Worm (Caenorhabditis elegans) whole organism, early embryonic: ENCODE data around the gene F13E6.2.
A peak's percentile ranks its signal among the peaks of the same experiment; 100 is the strongest.

Experiments used
- B0310.2 ChIP-seq: sonication (generic microtip); optimal IDR thresholded peaks from 2 replicates; lab custom pipeline; 2016; ENCODE audit warnings: mild to moderate bottlenecking, missing genetic modification characterization, missing compliant biosample characterization
- F13C5.2 ChIP-seq: sonication (generic microtip); optimal IDR thresholded peaks from 2 replicates; lab custom pipeline; 2017; ENCODE audit warnings: mild to moderate bottlenecking, missing genetic modification characterization, inconsistent platforms, missing compliant biosample characterization
- aly-1 ChIP-seq: sonication (generic microtip); optimal IDR thresholded peaks from 2 replicates; lab custom pipeline; 2016; ENCODE audit warnings: missing genetic modification characterization, missing compliant biosample characterization
- ama-1 ChIP-seq: fragments of 150-350 bp; optimal IDR thresholded peaks from 2 replicates; lab custom pipeline; 2014
- ceh-13 ChIP-seq: fragments of 200-800 bp; sonication (Bioruptor generic); optimal IDR thresholded peaks from 2 replicates; lab custom pipeline; 2018; ENCODE audit warnings: mild to moderate bottlenecking, missing genetic modification characterization, missing compliant biosample characterization
- ceh-36 ChIP-seq: sonication (generic microtip); optimal IDR thresholded peaks from 2 replicates; lab custom pipeline; 2016; ENCODE audit warnings: missing genetic modification characterization, inconsistent platforms, missing compliant biosample characterization
- ets-7 ChIP-seq: sonication (generic microtip); optimal IDR thresholded peaks from 2 replicates; lab custom pipeline; 2016; ENCODE audit warnings: missing genotype, missing genetic modification characterization, missing compliant biosample characterization
- flt-1 ChIP-seq: fragments of 200-800 bp; sonication (Bioruptor generic); IDR thresholded peaks from 2 replicates; pipeline ENCODE4 v1.3.6; 2022; ENCODE audit warnings: missing genetic modification characterization, missing compliant biosample characterization
- hmbx-1 ChIP-seq: sonication (generic microtip); optimal IDR thresholded peaks from 2 replicates; lab custom pipeline; 2016; ENCODE audit warnings: mild to moderate bottlenecking, missing genetic modification characterization, missing compliant biosample characterization
- hmg-4 ChIP-seq: fragments of 200-800 bp; sonication (Bioruptor generic); optimal IDR thresholded peaks from 2 replicates; lab custom pipeline; 2018; ENCODE audit warnings: mild to moderate bottlenecking, missing genetic modification characterization, missing compliant biosample characterization
- hnd-1 ChIP-seq: sonication (generic microtip); optimal IDR thresholded peaks from 2 replicates; lab custom pipeline; 2016; ENCODE audit warnings: missing genetic modification characterization, missing compliant biosample characterization
- pes-1 ChIP-seq: fragments of 200-800 bp; sonication (Bioruptor generic); IDR thresholded peaks from 2 replicates; pipeline ENCODE4 v1.3.6; 2022; ENCODE audit warnings: missing genetic modification reagents, missing genetic modification characterization, missing compliant biosample characterization
- scrt-1 ChIP-seq: fragments of 200-800 bp; sonication (Bioruptor generic); IDR thresholded peaks from 2 replicates; pipeline ENCODE4 v1.3.6; 2022; ENCODE audit warnings: missing genetic modification characterization, missing compliant biosample characterization
- sea-1 ChIP-seq: fragments of 200-800 bp; sonication (Bioruptor generic); conservative IDR thresholded peaks from 2 replicates; pipeline ENCODE4 v1.3.6; 2022; ENCODE audit warnings: missing genetic modification characterization, missing compliant biosample characterization
- tbx-11 ChIP-seq: fragments of 200-800 bp; sonication (Bioruptor generic); IDR thresholded peaks from 2 replicates; pipeline ENCODE4 v1.3.6; 2022; ENCODE audit warnings: missing genetic modification characterization, missing compliant biosample characterization
- tbx-37 ChIP-seq: fragments of 200-800 bp; sonication (Bioruptor generic); conservative IDR thresholded peaks from 2 replicates; pipeline ENCODE4 v1.3.6; 2022; ENCODE audit warnings: missing genetic modification reagents, missing genetic modification characterization, missing compliant biosample characterization
- tra-4 ChIP-seq: sonication (generic microtip); optimal IDR thresholded peaks from 2 replicates; lab custom pipeline; 2017; ENCODE audit warnings: missing genetic modification characterization, missing compliant biosample characterization

F13E6.2 gene

ce11 chrX:10640578-10640977, 33.5 kb downstream of the F13E6.2 start:
- TF ChIP-seq scrt-1, result no peak
- no peak for TF ChIP-seq tbx-37 (GFP tag; lab: Robert Waterston, UW)
- no peak for TF ChIP-seq ceh-36
- TF ChIP-seq hnd-1, result no peak
- no peak for TF ChIP-seq ama-1 (lab: Kevin White, UChicago)
- TF ChIP-seq ceh-13 (GFP tag; lab: Kevin White, UChicago), result no peak
- TF ChIP-seq pes-1 (GFP tag; lab: Robert Waterston, UW), result no peak
- no peak for TF ChIP-seq sea-1 (GFP tag; lab: Robert Waterston, UW)
- TF ChIP-seq flt-1, result no peak
- no peak for TF ChIP-seq aly-1
- no peak for TF ChIP-seq tbx-11 (GFP tag; lab: Robert Waterston, UW)
- TF ChIP-seq hmg-4, result no peak
- TF ChIP-seq B0310.2 (tag; lab: Kevin White, UChicago), result no peak
- TF ChIP-seq F13C5.2 (tag; lab: Kevin White, UChicago), result no peak
- no peak for TF ChIP-seq ets-7

ce11 chrX:10639403-10639812, 34.7 kb downstream of the F13E6.2 start:
- no peak for TF ChIP-seq scrt-1
- TF ChIP-seq aly-1, result no peak
- no peak for TF ChIP-seq hmg-4
- no peak for TF ChIP-seq ets-7
- TF ChIP-seq pes-1 (GFP tag; lab: Robert Waterston, UW), result no peak

ce11 chrX:10637048-10637928, 36.8 kb downstream of the F13E6.2 start:
- no peak for TF ChIP-seq hmbx-1 (tag; lab: Kevin White, UChicago)
- no peak for TF ChIP-seq tbx-11 (GFP tag; lab: Robert Waterston, UW)
- TF ChIP-seq ceh-13 (GFP tag; lab: Kevin White, UChicago), result no peak
- no peak for TF ChIP-seq pes-1 (GFP tag; lab: Robert Waterston, UW)
- TF ChIP-seq tra-4, result no peak
- TF ChIP-seq hmg-4, result no peak
- TF ChIP-seq aly-1, result peak; percentile 49
- TF ChIP-seq scrt-1, result no peak
- peak; percentile 48 for TF ChIP-seq F13C5.2 (tag; lab: Kevin White, UChicago)
- no peak for TF ChIP-seq flt-1
- no peak for TF ChIP-seq hnd-1
- TF ChIP-seq B0310.2 (tag; lab: Kevin White, UChicago), result no peak

- no peak for TF ChIP-seq hmbx-1 (tag; lab: Kevin White, UChicago)
- no peak for TF ChIP-seq sea-1 (GFP tag; lab: Robert Waterston, UW)
- no peak for TF ChIP-seq aly-1
- TF ChIP-seq ama-1 (lab: Kevin White, UChicago), result no peak
- no peak for TF ChIP-seq B0310.2 (tag; lab: Kevin White, UChicago)
- TF ChIP-seq tra-4, result no peak
- TF ChIP-seq scrt-1, result no peak
- TF ChIP-seq F13C5.2 (tag; lab: Kevin White, UChicago), result no peak
- no peak for TF ChIP-seq pes-1 (GFP tag; lab: Robert Waterston, UW)
- TF ChIP-seq tbx-37 (GFP tag; lab: Robert Waterston, UW), result no peak
Observed at ce11 chrX:10635608-10636007, 38.5 kb downstream of the F13E6.2 start, which contains the start of gene daf-12. Gene daf-12 (plus strand): TSS chrX:10635908.

ce11 chrX:10631873-10632272, 42.2 kb downstream of the F13E6.2 start:
- TF ChIP-seq B0310.2 (tag; lab: Kevin White, UChicago), result no peak
- TF ChIP-seq flt-1, result no peak
- TF ChIP-seq scrt-1, result no peak
- no peak for TF ChIP-seq hmg-4
- no peak for TF ChIP-seq sea-1 (GFP tag; lab: Robert Waterston, UW)
- TF ChIP-seq hnd-1, result no peak
- TF ChIP-seq ama-1 (lab: Kevin White, UChicago), result no peak
- TF ChIP-seq F13C5.2 (tag; lab: Kevin White, UChicago), result no peak
- no peak for TF ChIP-seq tra-4
- TF ChIP-seq ets-7, result no peak
- TF ChIP-seq tbx-37 (GFP tag; lab: Robert Waterston, UW), result no peak
- TF ChIP-seq ceh-13 (GFP tag; lab: Kevin White, UChicago), result no peak
- no peak for TF ChIP-seq hmbx-1 (tag; lab: Kevin White, UChicago)

ce11 chrX:10630952-10631351, 43.1 kb downstream of the F13E6.2 start:
- no peak for TF ChIP-seq tra-4
- no peak for TF ChIP-seq hnd-1
- no peak for TF ChIP-seq tbx-11 (GFP tag; lab: Robert Waterston, UW)
- no peak for TF ChIP-seq B0310.2 (tag; lab: Kevin White, UChicago)
- no peak for TF ChIP-seq ceh-36
- no peak for TF ChIP-seq sea-1 (GFP tag; lab: Robert Waterston, UW)
- no peak for TF ChIP-seq pes-1 (GFP tag; lab: Robert Waterston, UW)
- no peak for TF ChIP-seq ama-1 (lab: Kevin White, UChicago)

- no peak for TF ChIP-seq tbx-37 (GFP tag; lab: Robert Waterston, UW)
- TF ChIP-seq flt-1, result no peak
- no peak for TF ChIP-seq hnd-1
- TF ChIP-seq tra-4, result no peak
- TF ChIP-seq hmbx-1 (tag; lab: Kevin White, UChicago), result no peak
- TF ChIP-seq F13C5.2 (tag; lab: Kevin White, UChicago), result no peak
- TF ChIP-seq tbx-11 (GFP tag; lab: Robert Waterston, UW), result no peak
- TF ChIP-seq ets-7, result no peak
Observed at ce11 chrX:10630059-10630791, 43.9 kb downstream of the F13E6.2 start.
